Worm (Caenorhabditis elegans) whole organism, early embryonic: ENCODE data around the gene F53E10.6.

Experiments used
- F13C5.2 ChIP-seq: sonication (generic microtip); optimal IDR thresholded peaks from 2 replicates; lab custom pipeline; 2017; ENCODE audit warnings: mild to moderate bottlenecking, missing genetic modification characterization, inconsistent platforms, missing compliant biosample characterization
- ama-1 ChIP-seq: fragments of 150-350 bp; optimal IDR thresholded peaks from 2 replicates; lab custom pipeline; 2014
- flt-1 ChIP-seq: fragments of 200-800 bp; sonication (Bioruptor generic); IDR thresholded peaks from 2 replicates; pipeline ENCODE4 v1.3.6; 2022; ENCODE audit warnings: missing genetic modification characterization, missing compliant biosample characterization
- hmg-4 ChIP-seq: fragments of 200-800 bp; sonication (Bioruptor generic); optimal IDR thresholded peaks from 2 replicates; lab custom pipeline; 2018; ENCODE audit warnings: mild to moderate bottlenecking, missing genetic modification characterization, missing compliant biosample characterization
- scrt-1 ChIP-seq: fragments of 200-800 bp; sonication (Bioruptor generic); IDR thresholded peaks from 2 replicates; pipeline ENCODE4 v1.3.6; 2022; ENCODE audit warnings: missing genetic modification characterization, missing compliant biosample characterization
- tbx-11 ChIP-seq: fragments of 200-800 bp; sonication (Bioruptor generic); IDR thresholded peaks from 2 replicates; pipeline ENCODE4 v1.3.6; 2022; ENCODE audit warnings: missing genetic modification characterization, missing compliant biosample characterization
- tbx-37 ChIP-seq: fragments of 200-800 bp; sonication (Bioruptor generic); conservative IDR thresholded peaks from 2 replicates; pipeline ENCODE4 v1.3.6; 2022; ENCODE audit warnings: missing genetic modification reagents, missing genetic modification characterization, missing compliant biosample characterization

ce11 chrV:2639035-2639434, 36.2 kb upstream of the F53E10.6 start, which contains the start of gene W02H5.2:
- TF ChIP-seq tbx-37 (GFP tag; lab: Robert Waterston, UW) (no peak), hmg-4 (GFP tag; lab: Kevin White, UChicago) (no peak), ama-1 (lab: Kevin White, UChicago) (no peak), F13C5.2 (tag; lab: Kevin White, UChicago) (no peak), flt-1 (no peak), tbx-11 (no peak), scrt-1 (no peak)
